Worm (Caenorhabditis elegans): ENCODE results near the gene R13D11.1.

The R13D11.1 gene

DNA sequence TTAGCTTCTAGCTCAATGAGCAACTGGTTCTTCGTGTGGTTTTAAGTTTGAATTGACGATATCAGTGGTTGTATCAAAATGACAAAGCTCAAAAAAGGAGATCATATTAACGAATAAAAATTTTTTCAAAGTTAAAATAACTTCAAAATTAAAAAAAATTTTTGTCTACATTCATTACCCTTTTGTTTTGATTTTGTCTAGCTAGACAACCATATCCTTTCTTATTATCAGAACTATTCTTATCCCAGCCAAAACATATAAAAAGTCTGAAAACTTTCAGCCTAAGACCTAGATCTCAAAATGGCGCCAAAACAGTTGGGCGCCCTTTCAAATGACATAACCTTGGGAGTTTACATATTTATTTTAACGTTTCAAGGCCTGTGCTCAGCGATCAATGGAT lies at the start of gene R13D11.1:
TSS of gene R13D11.1 (plus strand) at position 301 of the 400 bp plus-strand sequence.
- TF ChIP-seq R02D3.7 (tag; optimal IDR thresholded peaks at IDR 0.05) (no peak), egl-5 (tag; optimal IDR thresholded peaks at IDR 0.05) (no peak), sea-2 (GFP tag; optimal IDR thresholded peaks at IDR 0.05) (no peak), aly-2 (tag; optimal IDR thresholded peaks at IDR 0.05) (no peak), unc-39 (tag; optimal IDR thresholded peaks at IDR 0.05) (no peak)

DNA sequence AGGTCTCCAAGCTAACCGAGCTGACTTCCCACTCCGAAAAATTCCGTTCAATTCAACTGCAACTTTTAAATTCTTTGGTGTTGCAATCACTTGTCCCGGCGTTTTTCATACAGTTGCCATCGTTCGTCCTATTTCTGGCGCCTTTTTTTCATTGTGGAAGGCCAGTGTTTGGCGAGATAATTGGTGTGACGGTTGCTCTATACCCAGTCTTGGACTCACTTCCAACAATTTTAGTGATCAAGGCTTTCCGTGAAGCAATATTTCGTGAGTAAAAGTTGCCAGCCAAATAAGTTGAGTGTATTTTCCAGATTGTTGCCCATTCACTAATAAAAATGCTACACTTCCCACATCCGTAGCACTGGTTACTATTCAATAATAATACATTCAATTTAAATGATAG lies 45.1 kb upstream of the R13D11.1 start:
- TF ChIP-seq nhr-237 (tag; optimal IDR thresholded peaks at IDR 0.05) (no peak), daf-12 (tag; optimal IDR thresholded peaks at IDR 0.05) (no peak), aly-2 (tag; optimal IDR thresholded peaks at IDR 0.05) (no peak), skn-1 (tag; optimal IDR thresholded peaks at IDR 0.05) (no peak), mdl-1 (tag; optimal IDR thresholded peaks at IDR 0.05) (no peak)

DNA sequence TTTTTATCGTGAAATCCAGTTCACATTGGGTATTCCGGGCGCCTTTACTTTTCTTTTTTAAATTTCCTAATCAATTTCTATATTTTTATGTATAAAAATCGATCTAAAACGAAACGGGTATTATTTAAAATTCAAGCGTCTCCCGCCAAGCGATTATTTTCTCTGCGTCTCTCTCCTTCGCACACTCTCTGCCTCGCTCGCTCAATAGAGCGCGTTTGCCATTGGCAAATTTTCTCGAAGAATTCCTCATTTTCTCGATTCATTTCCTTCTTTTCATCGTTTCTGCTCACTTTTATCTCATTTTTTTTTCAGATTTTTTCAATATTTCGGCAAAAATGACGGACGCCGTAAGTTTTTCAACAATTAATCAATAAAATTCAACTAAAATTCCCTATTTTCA lies 44.0 kb upstream of the R13D11.1 start, which contains the start of gene sti-1:
TSS of gene sti-1 (plus strand) at position 263 of the 400 bp plus-strand sequence.
- no peak for TF ChIP-seq unc-39 (tag; optimal IDR thresholded peaks at IDR 0.05)
- no peak for TF ChIP-seq ztf-11 (tag; optimal IDR thresholded peaks at IDR 0.05)
- TF ChIP-seq hmg-11 (tag; optimal IDR thresholded peaks at IDR 0.05): peak; percentile 64
- peak; percentile 89 for TF ChIP-seq pha-4 (tag; optimal IDR thresholded peaks at IDR 0.05)
- peak; percentile 65 for TF ChIP-seq jun-1 (tag; optimal IDR thresholded peaks at IDR 0.05)
- no peak for TF ChIP-seq ZK546.5 (tag; optimal IDR thresholded peaks at IDR 0.05)
- peak; percentile 70 for TF ChIP-seq R02D3.7 (tag; optimal IDR thresholded peaks at IDR 0.05)
- TF ChIP-seq ztf-4 (tag; optimal IDR thresholded peaks at IDR 0.05): no peak
- no peak for TF ChIP-seq fos-1 (tag; optimal IDR thresholded peaks at IDR 0.05)
- peak; percentile 73 for TF ChIP-seq snpc-4 (tag; optimal IDR thresholded peaks at IDR 0.05)
- no peak for TF ChIP-seq egl-27 (tag; optimal IDR thresholded peaks at IDR 0.05)
- TF ChIP-seq elt-3 (tag; optimal IDR thresholded peaks at IDR 0.05): no peak
- TF ChIP-seq unc-62 (GFP tag; optimal IDR thresholded peaks at IDR 0.05): no peak
- TF ChIP-seq nhr-43 (tag; optimal IDR thresholded peaks at IDR 0.05; ENCODE audit: poor library complexity, severe bottlenecking): peak; percentile 68
- TF ChIP-seq tbx-2 (tag; optimal IDR thresholded peaks at IDR 0.05): no peak
- peak; percentile 73 for TF ChIP-seq nhr-25 (tag; optimal IDR thresholded peaks at IDR 0.05)
- TF ChIP-seq eor-1 (tag; optimal IDR thresholded peaks at IDR 0.05): peak in 1 of 2 experiments; percentile 8
- TF ChIP-seq daf-12 (tag; optimal IDR thresholded peaks at IDR 0.05): no peak
- TF ChIP-seq skn-1 (tag; optimal IDR thresholded peaks at IDR 0.05): peak; percentile 35
- no peak for TF ChIP-seq ceh-16 (tag; optimal IDR thresholded peaks at IDR 0.05)
- no peak for TF ChIP-seq aly-2 (tag; optimal IDR thresholded peaks at IDR 0.05)
- no peak for TF ChIP-seq zag-1 (tag; optimal IDR thresholded peaks at IDR 0.05)
- TF ChIP-seq nhr-11 (tag; optimal IDR thresholded peaks at IDR 0.05): no peak
- TF ChIP-seq fkh-10 (GFP tag; optimal IDR thresholded peaks at IDR 0.05): no peak
- TF ChIP-seq ama-1 (optimal IDR thresholded peaks at IDR 0.05): peak; percentile 4
- peak; percentile 20 for TF ChIP-seq ceh-82 (tag; optimal IDR thresholded peaks at IDR 0.05)
- TF ChIP-seq egl-5 (tag; optimal IDR thresholded peaks at IDR 0.05): peak; percentile 94
- TF ChIP-seq nhr-67 (tag; optimal IDR thresholded peaks at IDR 0.05): no peak
- TF ChIP-seq nhr-77 (tag; optimal IDR thresholded peaks at IDR 0.05): peak; percentile 76
- TF ChIP-seq nhr-23 (tag; optimal IDR thresholded peaks at IDR 0.05): peak; percentile 90
- peak; percentile 42 for TF ChIP-seq elt-2 (tag; optimal IDR thresholded peaks at IDR 0.05)
- TF ChIP-seq mml-1 (tag; optimal IDR thresholded peaks at IDR 0.05): no peak
- TF ChIP-seq mdl-1 (tag; optimal IDR thresholded peaks at IDR 0.05): no peak
- peak; percentile 45 for TF ChIP-seq lsy-12 (tag; optimal IDR thresholded peaks at IDR 0.05)
- TF ChIP-seq nhr-12 (tag; optimal IDR thresholded peaks at IDR 0.05): no peak
- TF ChIP-seq ceh-9 (tag; optimal IDR thresholded peaks at IDR 0.05): no peak
- TF ChIP-seq ceh-28 (tag; optimal IDR thresholded peaks at IDR 0.05): peak; percentile 72
- peak; percentile 92 for TF ChIP-seq nfya-1 (tag; optimal IDR thresholded peaks at IDR 0.05; ENCODE audit: insufficient read depth)
- peak; percentile 85 for TF ChIP-seq lin-15B (tag; optimal IDR thresholded peaks at IDR 0.05)
- TF ChIP-seq lin-39 (tag; optimal IDR thresholded peaks at IDR 0.05): peak; percentile 83
- TF ChIP-seq pqm-1 (tag; optimal IDR thresholded peaks at IDR 0.05): peak; percentile 63
- no peak for TF ChIP-seq sea-2 (GFP tag; optimal IDR thresholded peaks at IDR 0.05)
- peak; percentile 20 for TF ChIP-seq nhr-76 (tag; optimal IDR thresholded peaks at IDR 0.05)
- peak; percentile 1 for TF ChIP-seq nhr-28 (tag; optimal IDR thresholded peaks at IDR 0.05)
- no peak for TF ChIP-seq fkh-2 (tag; optimal IDR thresholded peaks at IDR 0.05)
- no peak for TF ChIP-seq elt-1 (tag; optimal IDR thresholded peaks at IDR 0.05)
- no peak for TF ChIP-seq nhr-237 (tag; optimal IDR thresholded peaks at IDR 0.05)
